Worm (Caenorhabditis elegans) whole organism, mixed stage, embryonic: ENCODE data around the gene arrd-15.

Experiments used
- M03D4.4 ChIP-seq: sonication (generic microtip); optimal IDR thresholded peaks from 2 replicates; lab custom pipeline; 2017; ENCODE audit warnings: mild to moderate bottlenecking, missing genetic modification characterization, missing compliant biosample characterization
- blmp-1 ChIP-seq: fragments of 150-350 bp; optimal IDR thresholded peaks from 2 replicates; lab custom pipeline; 2014; ENCODE audit warnings: missing biosample characterization, missing genetic modification characterization
- lin-13 ChIP-seq: fragments of 150-350 bp; optimal IDR thresholded peaks from 2 replicates; lab custom pipeline; 2014; ENCODE audit warnings: missing biosample characterization, missing genetic modification characterization
- lsy-2 ChIP-seq: fragments of 150-350 bp; optimal IDR thresholded peaks from 2 replicates; lab custom pipeline; 2014; ENCODE audit warnings: missing biosample characterization, missing genetic modification characterization
- unc-62 ChIP-seq: fragments of 150-350 bp; optimal IDR thresholded peaks from 2 replicates; lab custom pipeline; 2014; ENCODE audit warnings: missing biosample characterization, missing genetic modification reagents, missing genetic modification characterization
- ztf-11 ChIP-seq: fragments of 150-350 bp; optimal IDR thresholded peaks from 2 replicates; lab custom pipeline; 2014; ENCODE audit warnings: missing biosample characterization, missing genetic modification characterization

ce11 chrIII:8913469-8913868, 16.4 kb upstream of the arrd-15 start, which contains the start of gene trxr-2:
- TF ChIP-seq lsy-2 (tag; lab: Kevin White, UChicago), result no peak
- TF ChIP-seq M03D4.4 (tag; lab: Kevin White, UChicago), result no peak
- no peak for TF ChIP-seq blmp-1
- TF ChIP-seq ztf-11 (tag; lab: Kevin White, UChicago), result no peak
- TF ChIP-seq unc-62 (GFP tag; lab: Kevin White, UChicago), result no peak
- TF ChIP-seq lin-13, result no peak
